Worm (Caenorhabditis elegans) whole organism, young adult: ENCODE measurements around the gene tsfm-1.

ENCODE experiments used
- B0035.1 ChIP-seq: sonication (generic microtip); optimal IDR thresholded peaks from 2 replicates; lab custom pipeline; 2016; ENCODE audit warnings: missing genetic modification characterization, mild to moderate bottlenecking, missing compliant biosample characterization, missing genotype, missing genetic modification reagents
- B0336.3 ChIP-seq: fragments of 200-800 bp; sonication (Bioruptor generic); IDR thresholded peaks from 2 replicates; pipeline ENCODE4 v1.3.6; 2022; ENCODE audit warnings: missing genetic modification characterization, missing compliant biosample characterization
- C06A6.2 ChIP-seq: fragments of 200-800 bp; sonication (Bioruptor generic); conservative IDR thresholded peaks from 2 replicates; pipeline ENCODE4 v1.3.6; 2022; ENCODE audit warnings: missing genetic modification characterization, missing compliant biosample characterization
- C17E4.6 ChIP-seq: fragments of 200-800 bp; sonication (Bioruptor generic); IDR thresholded peaks from 2 replicates; pipeline ENCODE4 v1.3.6; 2022; ENCODE audit warnings: missing genetic modification reagents, missing genetic modification characterization, missing compliant biosample characterization
- F52B5.7 ChIP-seq: sonication (generic microtip); optimal IDR thresholded peaks from 2 replicates; lab custom pipeline; 2016; ENCODE audit warnings: mild to moderate bottlenecking, missing genetic modification characterization, missing compliant biosample characterization
- K11D2.4 ChIP-seq: fragments of 200-800 bp; sonication (Bioruptor generic); IDR thresholded peaks from 2 replicates; pipeline ENCODE4 v1.3.6; 2022; ENCODE audit warnings: missing genetic modification reagents, missing genetic modification characterization, missing compliant biosample characterization
- Y56A3A.18 ChIP-seq: fragments of 200-800 bp; sonication (Bioruptor generic); IDR thresholded peaks from 2 replicates; pipeline ENCODE4 v1.3.6; 2022; ENCODE audit warnings: missing genetic modification reagents, missing genetic modification characterization, missing compliant biosample characterization
- ZK185.1 ChIP-seq: sonication (generic microtip); optimal IDR thresholded peaks from 2 replicates; lab custom pipeline; 2016; ENCODE audit warnings: mild to moderate bottlenecking, missing genetic modification characterization, missing compliant biosample characterization; ENCODE audit not compliant: poor library complexity, severe bottlenecking
- atf-7 ChIP-seq: sonication (generic microtip); optimal IDR thresholded peaks from 2 replicates; lab custom pipeline; 2017; ENCODE audit warnings: mild to moderate bottlenecking, missing genetic modification characterization, missing compliant biosample characterization
- attf-5 ChIP-seq: fragments of 200-800 bp; sonication (Bioruptor generic); optimal IDR thresholded peaks from 2 replicates; lab custom pipeline; 2018; ENCODE audit warnings: mild to moderate bottlenecking, missing genetic modification characterization, missing compliant biosample characterization
- ccch-3 ChIP-seq: fragments of 200-800 bp; sonication (Bioruptor generic); optimal IDR thresholded peaks from 2 replicates; lab custom pipeline; 2018; ENCODE audit warnings: mild to moderate bottlenecking, missing genetic modification characterization, missing compliant biosample characterization
- cebp-1 ChIP-seq, 2 experiments: fragments of 200-800 bp in 1 of 2; sonication (Bioruptor generic) in 1 of 2; sonication (generic microtip) in 1 of 2; IDR thresholded peaks in 1 of 2; optimal IDR thresholded peaks in 1 of 2; 2 replicates each; pipeline versions ENCODE4 v1.3.6 to Lab custom; 2017 to 2022; ENCODE audit warnings: missing compliant biosample characterization in 2 of 2, missing genetic modification characterization in 2 of 2, mild to moderate bottlenecking in 1 of 2, missing genetic modification reagents in 1 of 2, moderate library complexity in 1 of 2
- ceh-27 ChIP-seq: fragments of 200-800 bp; sonication (Bioruptor generic); optimal IDR thresholded peaks from 2 replicates; lab custom pipeline; 2018; ENCODE audit warnings: mild to moderate bottlenecking, missing genetic modification characterization, moderate library complexity, missing compliant biosample characterization
- chd-7 ChIP-seq: sonication (generic microtip); optimal IDR thresholded peaks from 2 replicates; lab custom pipeline; 2016; ENCODE audit warnings: mild to moderate bottlenecking, missing genetic modification characterization, moderate library complexity, missing compliant biosample characterization
- gei-17 ChIP-seq: fragments of 200-800 bp; sonication (Bioruptor generic); optimal IDR thresholded peaks from 2 replicates; lab custom pipeline; 2018; ENCODE audit warnings: mild to moderate bottlenecking, missing genetic modification characterization, missing compliant biosample characterization
- hlh-12 ChIP-seq: sonication (generic microtip); optimal IDR thresholded peaks from 2 replicates; lab custom pipeline; 2016; ENCODE audit warnings: missing genetic modification characterization, missing compliant biosample characterization
- hmg-1.2 ChIP-seq: fragments of 200-800 bp; sonication (Bioruptor generic); IDR thresholded peaks from 2 replicates; pipeline ENCODE4 v1.3.6; 2022; ENCODE audit warnings: missing genetic modification reagents, missing genetic modification characterization, missing compliant biosample characterization
- hsf-1 ChIP-seq: fragments of 200-800 bp; sonication (Bioruptor generic); IDR thresholded peaks from 2 replicates; pipeline ENCODE4 v1.3.6; 2022; ENCODE audit warnings: missing genetic modification reagents, missing genetic modification characterization, missing compliant biosample characterization
- lag-1 ChIP-seq: fragments of 200-800 bp; sonication (Bioruptor generic); IDR thresholded peaks from 2 replicates; pipeline ENCODE4 v1.3.6; 2022; ENCODE audit warnings: missing genetic modification reagents, missing genetic modification characterization, missing compliant biosample characterization
- lin-40 ChIP-seq: sonication (generic microtip); optimal IDR thresholded peaks from 2 replicates; lab custom pipeline; 2016; ENCODE audit warnings: missing genetic modification characterization, mild to moderate bottlenecking, missing compliant biosample characterization, missing genotype, missing genetic modification reagents
- lin-54 ChIP-seq: fragments of 200-800 bp; sonication (Bioruptor generic); optimal IDR thresholded peaks from 2 replicates; lab custom pipeline; 2018; ENCODE audit warnings: mild to moderate bottlenecking, missing genetic modification characterization, missing compliant biosample characterization
- madf-3 ChIP-seq: fragments of 200-800 bp; sonication (Bioruptor generic); IDR thresholded peaks from 2 replicates; pipeline ENCODE4 v1.3.6; 2022; ENCODE audit warnings: missing genetic modification reagents, missing genetic modification characterization, missing compliant biosample characterization
- mel-28 ChIP-seq: sonication (generic microtip); optimal IDR thresholded peaks from 2 replicates; lab custom pipeline; 2016; ENCODE audit warnings: borderline replicate concordance, mild to moderate bottlenecking, missing genetic modification characterization, missing compliant biosample characterization
- nfyb-1 ChIP-seq: fragments of 200-800 bp; sonication (Bioruptor generic); IDR thresholded peaks from 2 replicates; pipeline ENCODE4 v1.3.6; 2022; ENCODE audit warnings: missing genetic modification reagents, missing genetic modification characterization, missing compliant biosample characterization
- nhr-80 ChIP-seq: sonication (generic microtip); optimal IDR thresholded peaks from 2 replicates; lab custom pipeline; 2016; ENCODE audit warnings: missing genetic modification characterization, missing compliant biosample characterization
- rec-8 ChIP-seq, 2 experiments: sonication (generic microtip); optimal IDR thresholded peaks; 2 replicates each; lab custom pipeline; 2016; ENCODE audit warnings: mild to moderate bottlenecking in 2 of 2, missing genetic modification characterization in 2 of 2, missing genetic modification reagents in 2 of 2, missing genotype in 2 of 2, missing biosample characterization in 1 of 2, missing compliant biosample characterization in 1 of 2, moderate library complexity in 1 of 2
- rpc-1 ChIP-seq, 2 experiments: fragments of 150-350 bp in 1 of 2; sonication (generic microtip) in 1 of 2; optimal IDR thresholded peaks; 2 replicates each; lab custom pipeline; 2014 to 2018; ENCODE audit warnings: missing biosample characterization in 1 of 2, missing genetic modification characterization in 1 of 2, missing genetic modification reagents in 1 of 2, missing genotype in 1 of 2
- snpc-4 ChIP-seq, 5 experiments: fragments of 150-350 bp in 1 of 5; sonication (generic microtip) in 4 of 5; optimal IDR thresholded peaks; 2 replicates each; lab custom pipeline; 2014 to 2018; ENCODE audit warnings: missing genetic modification characterization in 5 of 5, missing biosample characterization in 3 of 5, antibody characterized with exemption in 2 of 5, mild to moderate bottlenecking in 2 of 5, missing compliant biosample characterization in 2 of 5, missing genotype in 2 of 5, moderate library complexity in 2 of 5, missing genetic modification reagents in 1 of 5
- tlf-1 ChIP-seq: fragments of 200-800 bp; sonication (Bioruptor generic); optimal IDR thresholded peaks from 2 replicates; lab custom pipeline; 2018; ENCODE audit warnings: mild to moderate bottlenecking, missing genetic modification characterization, missing compliant biosample characterization
- unc-62 ChIP-seq: fragments of 150-350 bp; optimal IDR thresholded peaks from 2 replicates; lab custom pipeline; 2014; ENCODE audit warnings: missing biosample characterization, missing genetic modification reagents, missing genetic modification characterization
- ztf-26 ChIP-seq: sonication (generic microtip); optimal IDR thresholded peaks from 2 replicates; lab custom pipeline; 2017; ENCODE audit warnings: missing genetic modification characterization, missing compliant biosample characterization
- ztf-28 ChIP-seq: fragments of 200-800 bp; sonication (Bioruptor generic); IDR thresholded peaks from 2 replicates; pipeline ENCODE4 v1.3.6; 2022; ENCODE audit warnings: missing genetic modification reagents, missing genetic modification characterization, missing compliant biosample characterization

tsfm-1 gene

ce11 chrV:12303453-12304077 lies 32.2 kb upstream of the tsfm-1 start (continued):
- TF ChIP-seq K11D2.4 (peak; percentile 93), B0336.3 (peak; percentile 99), madf-3 (GFP tag; lab: Robert Waterston, UW) (peak; percentile 95), attf-5 (GFP tag; lab: Kevin White, UChicago) (peak; percentile 97), hlh-12 (tag; lab: Kevin White, UChicago) (peak; percentile 92), lag-1 (GFP tag; lab: Robert Waterston, UW) (peak; percentile 99), nfyb-1 (peak; percentile 99)

DNA sequence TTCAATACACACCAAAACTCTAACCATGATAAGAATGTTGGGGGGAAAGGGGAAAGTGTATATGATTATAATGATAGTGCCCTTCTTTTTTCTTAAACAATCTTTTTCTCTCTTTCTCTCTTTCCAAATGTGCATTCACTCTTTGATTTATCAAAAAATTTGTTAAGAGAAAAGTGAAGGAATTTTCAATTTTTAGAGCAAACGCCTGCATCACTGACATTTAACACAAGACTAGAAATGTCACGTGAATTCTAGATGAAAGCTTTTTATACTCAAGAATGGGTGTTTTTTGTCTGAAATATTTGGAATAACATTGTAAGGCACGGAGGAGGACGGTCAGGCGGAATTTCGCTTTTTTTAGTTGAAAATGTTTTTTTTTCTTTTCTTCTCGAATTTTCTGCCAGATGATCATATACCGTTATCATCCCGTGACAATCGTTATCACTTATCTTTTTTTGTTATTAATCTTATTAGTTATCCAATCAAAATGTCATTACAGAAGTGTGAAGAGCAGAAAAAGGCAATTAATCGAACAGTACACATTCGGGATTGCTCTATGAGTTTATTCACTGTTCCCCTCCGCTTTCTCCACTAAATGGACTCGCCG lies 30.7 kb upstream of the tsfm-1 start, which contains the start of the genes frm-7 and F55C5.17:
TSS of gene frm-7 (plus strand) at position 500 of the 607 bp plus-strand sequence.
TSS of gene F55C5.17 (plus strand) at position 557 of the 607 bp plus-strand sequence.
- TF ChIP-seq atf-7 (tag; lab: Kevin White, UChicago) (peak; percentile 51), rpc-1 (optimal IDR thresholded peaks at IDR 0.05; lab: Kevin White, UChicago) (no peak), rpc-1 (tag; optimal IDR thresholded peaks at IDR 0.05; lab: Kevin White, UChicago) (no peak), snpc-4 (GFP tag; optimal IDR thresholded peaks at IDR 0.05; lab: Kevin White, UChicago) (no peak), snpc-4 (tag; optimal IDR thresholded peaks at IDR 0.05; lab: Kevin White, UChicago) (peak in 2 of 4 experiments; percentile 6 to 15), ztf-28 (GFP tag; lab: Robert Waterston, UW) (no peak), ztf-26 (peak; percentile 64), tlf-1 (peak; percentile 20), attf-5 (GFP tag; lab: Kevin White, UChicago) (peak; percentile 14), C17E4.6 (no peak), gei-17 (no peak), ZK185.1 (peak; percentile 33), nfyb-1 (no peak), C06A6.2 (0 out of 2 replicates have a peak, but pooled peaks have one; percentile 37), nhr-80 (tag; lab: Kevin White, UChicago) (peak; percentile 58), mel-28 (tag; lab: Kevin White, UChicago) (no peak), rec-8 (tag; optimal IDR thresholded peaks at IDR 0.05; lab: Kevin White, UChicago) (no peak), hmg-1.2 (GFP tag; lab: Robert Waterston, UW) (no peak), hsf-1 (GFP tag; lab: Robert Waterston, UW) (peak; percentile 86), ccch-3 (GFP tag; lab: Kevin White, UChicago) (no peak), B0035.1 (tag; lab: Kevin White, UChicago) (no peak), Y56A3A.18 (0 out of 2 replicates have a peak, but pooled peaks have one; percentile 27), F52B5.7 (tag; lab: Kevin White, UChicago) (no peak), lin-40 (tag; lab: Kevin White, UChicago) (peak; percentile 48), unc-62 (GFP tag; lab: Kevin White, UChicago) (no peak), ceh-27 (GFP tag; lab: Kevin White, UChicago) (no peak), cebp-1 (GFP tag; IDR thresholded peaks at IDR 0.05; lab: Robert Waterston, UW) (no peak), cebp-1 (tag; optimal IDR thresholded peaks at IDR 0.05; lab: Kevin White, UChicago) (peak; percentile 42), madf-3 (GFP tag; lab: Robert Waterston, UW) (no peak), lin-54 (GFP tag; lab: Kevin White, UChicago) (no peak), chd-7 (tag; lab: Kevin White, UChicago) (peak; percentile 32)
